Worm (Caenorhabditis elegans): ENCODE data around the gene rcs-1.

DNA sequence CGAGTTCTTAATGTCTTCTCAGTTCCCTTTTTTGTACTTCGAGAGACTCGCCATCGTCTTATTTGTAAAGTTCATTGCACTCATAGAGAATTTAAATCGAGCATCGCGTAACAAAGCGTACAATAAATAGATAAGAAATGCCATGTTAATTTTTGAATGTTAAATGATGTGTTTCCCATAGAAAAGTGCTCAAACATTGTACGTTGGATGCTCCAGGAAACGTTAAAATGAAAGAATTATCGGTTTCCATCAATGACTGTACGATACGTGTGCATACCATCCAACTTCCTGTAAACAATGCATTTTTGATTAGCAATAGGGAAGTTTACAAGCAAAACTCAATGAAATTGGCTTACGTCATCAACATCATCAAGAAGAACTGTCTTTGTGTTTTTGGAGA, 7.7 kb downstream of the rcs-1 start:
- TF ChIP-seq ceh-36 (tag; optimal IDR thresholded peaks at IDR 0.05) = no peak
- TF ChIP-seq scrt-1 (GFP tag; IDR thresholded peaks at IDR 0.05) = no peak
- no peak for TF ChIP-seq tra-4 (tag; optimal IDR thresholded peaks at IDR 0.05)
- TF ChIP-seq pes-1 (GFP tag; IDR thresholded peaks at IDR 0.05) = no peak
- no peak for TF ChIP-seq sea-1 (GFP tag; conservative IDR thresholded peaks at IDR 0.05)
- TF ChIP-seq ama-1 (optimal IDR thresholded peaks at IDR 0.05) = no peak
- no peak for TF ChIP-seq hmbx-1 (tag; optimal IDR thresholded peaks at IDR 0.05)
- TF ChIP-seq hnd-1 (tag; optimal IDR thresholded peaks at IDR 0.05) = no peak
- TF ChIP-seq tbx-37 (GFP tag; conservative IDR thresholded peaks at IDR 0.05) = no peak
- no peak for TF ChIP-seq ceh-13 (GFP tag; optimal IDR thresholded peaks at IDR 0.05)
- no peak for TF ChIP-seq flt-1 (GFP tag; IDR thresholded peaks at IDR 0.05)
- TF ChIP-seq tbx-11 (GFP tag; IDR thresholded peaks at IDR 0.05) = no peak
- no peak for TF ChIP-seq B0310.2 (tag; optimal IDR thresholded peaks at IDR 0.05)
- no peak for TF ChIP-seq hmg-4 (GFP tag; optimal IDR thresholded peaks at IDR 0.05)

Data from whole organism, early embryonic.